Fruit fly (Drosophila melanogaster): Measurements from ENCODE around the gene ppan.

DNA sequence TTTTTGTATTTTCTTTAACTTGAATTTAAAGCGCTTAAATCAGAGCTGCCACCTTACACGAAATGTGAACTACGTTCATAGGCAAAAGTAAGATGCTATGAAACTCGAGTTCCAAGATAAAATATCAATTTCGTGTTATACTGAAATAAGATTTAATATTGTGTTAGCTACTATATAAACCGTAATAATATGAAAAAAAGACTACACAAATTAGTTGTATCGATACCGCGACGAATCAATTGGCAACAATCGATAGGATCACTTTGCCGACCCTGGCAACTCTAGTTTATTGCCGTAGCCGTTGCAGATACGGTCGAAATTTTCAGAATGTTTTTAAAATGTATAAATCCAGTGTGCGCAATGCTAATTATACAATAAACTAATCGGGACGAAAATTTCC, 24.4 kb downstream of the ppan start, which contains the start of gene SNF4Agamma:
- TF ChIP-seq CrebA (GFP tag; optimal IDR thresholded peaks at IDR 0.05; ENCODE audit: borderline replicate concordance) (no peak), psq (GFP tag; optimal IDR thresholded peaks at IDR 0.05) (no peak), usp (GFP tag; optimal IDR thresholded peaks at IDR 0.05) (no peak), Myc (optimal IDR thresholded peaks at IDR 0.05) (peak; percentile 37), CG32264 (GFP tag; optimal IDR thresholded peaks at IDR 0.05) (no peak), fru (GFP tag; optimal IDR thresholded peaks at IDR 0.05) (no peak), Sp1 (GFP tag; optimal IDR thresholded peaks at IDR 0.05) (peak; percentile 20), lola (GFP tag; optimal IDR thresholded peaks at IDR 0.05) (no peak), Dfd (GFP tag; optimal IDR thresholded peaks at IDR 0.05) (no peak)

Measured in whole organism, wandering third instar larva.